Fruit fly (Drosophila melanogaster) Kc167 (cell line): ENCODE data around the gene CG15563.

Experiments
- insv ChIP-seq: fragments of >200 bp; optimal IDR thresholded peaks from 3 replicates; lab custom pipeline; 2018; ENCODE audit warnings: missing external identifiers
- psq ChIP-seq: fragments of >200 bp; optimal IDR thresholded peaks from 2 replicates; lab custom pipeline; 2017; ENCODE audit warnings: missing external identifiers

DNA sequence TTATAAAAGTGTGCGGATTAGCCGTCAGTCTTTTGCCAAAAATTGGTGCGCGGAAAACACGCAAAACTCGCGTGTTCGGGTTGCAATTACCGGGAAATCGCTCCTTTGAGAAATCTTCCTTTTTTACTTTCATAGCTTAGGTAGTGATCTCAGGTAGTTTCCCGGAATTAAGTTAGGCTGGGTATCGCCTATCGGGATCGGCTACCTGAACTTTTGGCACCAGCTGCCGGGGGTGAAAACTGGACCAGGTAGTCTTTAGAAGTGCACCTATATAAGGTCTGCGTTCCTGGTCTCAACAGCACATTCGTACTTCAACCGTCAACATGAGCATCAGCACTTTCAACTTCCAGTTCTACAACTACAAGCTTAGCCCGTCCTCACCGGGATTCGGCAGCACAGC lies 39.1 kb downstream of the CG15563 start, which contains the start of gene bnk:
- no peak for TF ChIP-seq insv
- no peak for TF ChIP-seq psq (lab: Kevin White, UChicago)
